Worm (Caenorhabditis elegans) whole organism, L1 larva: ENCODE measurements around the gene fbxa-218.

Source experiments
- pag-3 ChIP-seq: sonication (generic microtip); optimal IDR thresholded peaks from 2 replicates; lab custom pipeline; 2017; ENCODE audit warnings: missing genetic modification characterization, mild to moderate bottlenecking, missing compliant biosample characterization, antibody characterized with exemption, borderline replicate concordance; ENCODE audit not compliant: insufficient read depth
- ztf-11 ChIP-seq, 2 experiments: sonication (generic microtip); optimal IDR thresholded peaks; 2 replicates each; lab custom pipeline; 2016 to 2017; ENCODE audit warnings: missing genetic modification characterization in 2 of 2, missing biosample characterization in 1 of 2, missing compliant biosample characterization in 1 of 2

ce11 chrIII:12425846-12426405 lies 10.4 kb upstream of the fbxa-218 start:
- TF ChIP-seq pag-3 (no peak), ztf-11 (tag; optimal IDR thresholded peaks at IDR 0.05; lab: Kevin White, UChicago) (no peak)
